Fruit fly (Drosophila melanogaster) whole organism, pupa: ENCODE data around the gene Tsc1.

ENCODE experiments used
- CG13204 ChIP-seq: fragments of 200-800 bp; sonication (Bioruptor generic); optimal IDR thresholded peaks from 2 replicates; lab custom pipeline; 2018; ENCODE audit warnings: missing biosample characterization, mild to moderate bottlenecking, missing genetic modification characterization, moderate library complexity
- CG14655 ChIP-seq: fragments of 200-800 bp; sonication (Bioruptor generic); optimal IDR thresholded peaks from 3 replicates; lab custom pipeline; 2017; ENCODE audit warnings: mild to moderate bottlenecking, missing biosample characterization, missing genetic modification reagents, missing genetic modification characterization
- CG17806 ChIP-seq: fragments of 200-800 bp; sonication (Bioruptor generic); optimal IDR thresholded peaks from 2 replicates; lab custom pipeline; 2018; ENCODE audit warnings: missing biosample characterization, mild to moderate bottlenecking, missing genetic modification characterization, moderate library complexity
- CG34367 ChIP-seq: fragments of 200-800 bp; sonication (Bioruptor generic); optimal IDR thresholded peaks from 2 replicates; lab custom pipeline; 2018; ENCODE audit warnings: missing biosample characterization, mild to moderate bottlenecking, missing genetic modification characterization
- CG8159 ChIP-seq: fragments of 200-800 bp; sonication (Bioruptor generic); optimal IDR thresholded peaks from 3 replicates; lab custom pipeline; 2018; ENCODE audit warnings: missing biosample characterization, mild to moderate bottlenecking, missing genetic modification characterization, moderate library complexity
- CG8301 ChIP-seq: fragments of 200-800 bp; sonication (Bioruptor generic); optimal IDR thresholded peaks from 2 replicates; lab custom pipeline; 2018; ENCODE audit warnings: missing biosample characterization, mild to moderate bottlenecking, missing genetic modification characterization
- CG9948 ChIP-seq: fragments of 200-800 bp; sonication (Bioruptor generic); optimal IDR thresholded peaks from 2 replicates; lab custom pipeline; 2018; ENCODE audit warnings: missing biosample characterization, mild to moderate bottlenecking, missing genetic modification characterization, moderate library complexity
- EcR ChIP-seq: fragments of 200-800 bp; sonication (Bioruptor generic); optimal IDR thresholded peaks from 3 replicates; lab custom pipeline; 2019; ENCODE audit warnings: missing biosample characterization, missing genetic modification characterization, mild to moderate bottlenecking, moderate library complexity, missing genetic modification reagents
- Pif1A ChIP-seq: fragments of 200-800 bp; sonication (Bioruptor generic); optimal IDR thresholded peaks from 3 replicates; lab custom pipeline; 2016; ENCODE audit warnings: missing biosample characterization, missing genetic modification characterization
- Pif1B ChIP-seq: fragments of 200-800 bp; sonication (Bioruptor generic); optimal IDR thresholded peaks from 3 replicates; lab custom pipeline; 2016; ENCODE audit warnings: missing biosample characterization, missing genetic modification characterization
- fd96Ca ChIP-seq: fragments of 200-800 bp; sonication (Bioruptor generic); IDR thresholded peaks from 3 replicates; pipeline ENCODE4 v1.3.6; 2022; ENCODE audit warnings: missing biosample characterization, missing genetic modification characterization
- gl ChIP-seq: fragments of 200-800 bp; sonication (Bioruptor generic); optimal IDR thresholded peaks from 2 replicates; lab custom pipeline; 2018; ENCODE audit warnings: missing biosample characterization, mild to moderate bottlenecking, missing genetic modification characterization

- TF ChIP-seq EcR (GFP tag; lab: Kevin White, UChicago): no peak
- no peak for TF ChIP-seq CG9948
- TF ChIP-seq gl (tag; lab: Kevin White, UChicago): peak; percentile 64
- no peak for TF ChIP-seq CG8159 (tag; lab: Kevin White, UChicago)
- no peak for TF ChIP-seq CG34367
- no peak for TF ChIP-seq CG8301 (tag; lab: Kevin White, UChicago)
- TF ChIP-seq fd96Ca (GFP tag; lab: Robert Waterston, UW): 0 out of 3 replicates have a peak, but pooled peaks have one; percentile 6
- no peak for TF ChIP-seq Pif1A
- TF ChIP-seq Pif1B (GFP tag; lab: Kevin White, UChicago): no peak
- TF ChIP-seq CG13204: peak; percentile 1
- TF ChIP-seq CG17806 (tag; lab: Kevin White, UChicago): no peak
- TF ChIP-seq CG14655 (GFP tag; lab: Kevin White, UChicago): no peak
Observed at dm6 chr3R:24116972-24117371, 13.1 kb upstream of the Tsc1 start.
